Worm (Caenorhabditis elegans): Measurements from ENCODE around the gene T26E4.10.

ce11 chrV:15824866-15825265 lies 26.9 kb upstream of the T26E4.10 start, which contains the start of gene srbc-50:
- TF ChIP-seq ztf-22 (GFP tag; optimal IDR thresholded peaks at IDR 0.05) (no peak), nfya-1 (tag; optimal IDR thresholded peaks at IDR 0.05; ENCODE audit: borderline replicate concordance, insufficient read depth) (no peak), bed-1 (GFP tag; IDR thresholded peaks at IDR 0.05) (no peak), F52B5.7 (tag; optimal IDR thresholded peaks at IDR 0.05) (no peak)
